Worm (Caenorhabditis elegans): ENCODE results near the gene T22F3.7.

T22F3.7 gene

DNA sequence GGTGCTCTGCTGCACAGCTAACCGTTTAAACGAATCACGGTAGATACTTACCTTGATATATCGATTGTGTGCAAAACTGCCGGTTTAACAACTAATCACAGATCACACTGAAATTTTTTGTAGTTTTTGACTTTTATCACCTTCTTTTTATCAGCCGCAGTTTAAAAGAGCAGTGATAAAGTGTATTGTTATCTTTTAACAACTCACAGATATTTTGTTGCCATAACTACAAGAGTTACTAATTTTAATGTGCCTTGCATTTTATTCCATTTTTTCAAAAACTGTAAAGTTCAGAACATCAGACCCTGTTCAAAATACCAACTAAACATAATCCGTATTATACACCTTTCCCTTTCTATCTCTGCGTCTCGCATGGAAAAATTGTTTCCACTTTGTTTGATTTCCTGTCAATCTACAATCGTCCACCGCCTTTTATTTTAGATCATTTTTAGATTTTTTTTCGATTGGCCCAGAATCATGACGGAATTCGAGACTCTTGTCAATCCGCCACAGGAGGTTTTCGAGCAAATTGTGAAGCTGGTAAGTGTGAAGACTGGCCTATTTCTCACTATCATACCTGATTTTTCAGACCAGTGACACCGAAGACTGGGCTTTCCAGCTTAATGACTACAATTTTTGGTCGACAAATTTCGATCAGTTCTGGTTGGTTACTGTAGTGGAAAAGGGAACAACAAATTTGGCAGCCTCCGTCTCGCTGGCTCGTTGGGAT lies 47.6 kb downstream of the T22F3.7 start, which contains the start of gene T24A6.20:
TSS of gene T24A6.20 (plus strand) at position 395 of the 730 bp plus-strand sequence.
- TF ChIP-seq blmp-1 (tag; optimal IDR thresholded peaks at IDR 0.05) (peak; percentile 35), mep-1 (tag; optimal IDR thresholded peaks at IDR 0.05) (no peak), lsy-2 (tag; optimal IDR thresholded peaks at IDR 0.05) (no peak), xbp-1 (tag; optimal IDR thresholded peaks at IDR 0.05) (no peak), grh-1 (GFP tag; IDR thresholded peaks at IDR 0.05) (no peak), ets-5 (GFP tag; IDR thresholded peaks at IDR 0.05) (no peak), sup-37 (GFP tag; optimal IDR thresholded peaks at IDR 0.05) (no peak), fkh-8 (tag; optimal IDR thresholded peaks at IDR 0.05) (no peak), hlh-17 (GFP tag; optimal IDR thresholded peaks at IDR 0.05; ENCODE audit: borderline replicate concordance) (no peak), nhr-28 (tag; optimal IDR thresholded peaks at IDR 0.05) (no peak), ceh-63 (GFP tag; optimal IDR thresholded peaks at IDR 0.05) (no peak), fkh-10 (GFP tag; optimal IDR thresholded peaks at IDR 0.05) (no peak), dpl-1 (GFP tag; optimal IDR thresholded peaks at IDR 0.05) (no peak), mdl-1 (tag; optimal IDR thresholded peaks at IDR 0.05) (no peak), snu-23 (GFP tag; optimal IDR thresholded peaks at IDR 0.05) (no peak), sox-4 (tag; optimal IDR thresholded peaks at IDR 0.05) (no peak), unc-98 (GFP tag; IDR thresholded peaks at IDR 0.05) (no peak), nhr-90 (tag; optimal IDR thresholded peaks at IDR 0.05; ENCODE audit: poor library complexity) (no peak), tbx-2 (tag; optimal IDR thresholded peaks at IDR 0.05) (no peak), elt-2 (tag; optimal IDR thresholded peaks at IDR 0.05) (peak; percentile 70), lin-35 (GFP tag; optimal IDR thresholded peaks at IDR 0.05) (no peak), efl-1 (optimal IDR thresholded peaks at IDR 0.05) (no peak), efl-1 (GFP tag; optimal IDR thresholded peaks at IDR 0.05 in 1 of 2) (peak in 1 of 2 experiments; percentile 91), mab-9 (GFP tag; IDR thresholded peaks at IDR 0.05) (no peak), nhr-12 (tag; optimal IDR thresholded peaks at IDR 0.05) (no peak), sptf-1 (tag; optimal IDR thresholded peaks at IDR 0.05) (no peak), hpl-2 (GFP tag; optimal IDR thresholded peaks at IDR 0.05) (no peak)

DNA sequence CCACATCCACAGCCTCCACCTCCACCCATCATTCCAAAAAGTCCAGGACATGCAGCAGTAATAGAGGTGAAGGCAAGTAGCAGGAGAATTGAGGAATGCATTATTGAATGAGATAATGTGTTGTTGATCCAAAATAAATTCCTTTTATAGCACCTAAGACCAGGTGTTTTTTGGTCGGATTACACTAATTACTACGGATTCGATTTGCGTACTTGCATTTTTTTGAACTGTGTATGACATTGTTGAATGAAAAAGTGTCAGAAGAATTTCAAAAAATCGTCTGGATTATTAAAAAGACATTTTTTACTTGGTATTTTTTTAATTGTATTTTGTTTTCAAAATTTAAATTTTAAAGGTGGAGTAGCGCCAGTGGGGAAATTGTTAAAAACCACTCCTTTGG lies 48.7 kb downstream of the T22F3.7 start, which contains the start of gene grl-28:
TSS of gene grl-28 (minus strand) at position 101 of the 400 bp plus-strand sequence.
- no peak for TF ChIP-seq nhr-20 (tag; optimal IDR thresholded peaks at IDR 0.05)
- TF ChIP-seq sox-4 (tag; optimal IDR thresholded peaks at IDR 0.05): no peak
- no peak for TF ChIP-seq nhr-237 (tag; optimal IDR thresholded peaks at IDR 0.05)
- TF ChIP-seq lin-15B (tag; optimal IDR thresholded peaks at IDR 0.05): no peak
- peak; percentile 1 for TF ChIP-seq nhr-85 (tag)
- no peak for TF ChIP-seq C16A3.4 (tag; optimal IDR thresholded peaks at IDR 0.05)
- no peak for TF ChIP-seq lin-35 (GFP tag; optimal IDR thresholded peaks at IDR 0.05)

ce11 chrV:3549553-3549952 lies 50.9 kb downstream of the T22F3.7 start, which contains the start of gene sri-21:
Gene sri-21, plus strand, starts transcription at chrV:3549853.
- TF ChIP-seq lin-35 (GFP tag; optimal IDR thresholded peaks at IDR 0.05): no peak
- TF ChIP-seq rnt-1 (tag; optimal IDR thresholded peaks at IDR 0.05): no peak
- TF ChIP-seq ces-1 (GFP tag; optimal IDR thresholded peaks at IDR 0.05): no peak
- no peak for TF ChIP-seq mab-9 (GFP tag; IDR thresholded peaks at IDR 0.05)
- no peak for TF ChIP-seq nhr-12 (tag; optimal IDR thresholded peaks at IDR 0.05)
- TF ChIP-seq nhr-20 (tag; optimal IDR thresholded peaks at IDR 0.05): no peak
- no peak for TF ChIP-seq Y116A8C.19 (tag; optimal IDR thresholded peaks at IDR 0.05; ENCODE audit: borderline replicate concordance)
- TF ChIP-seq sup-37 (GFP tag; optimal IDR thresholded peaks at IDR 0.05): no peak
- TF ChIP-seq pax-3 (tag; optimal IDR thresholded peaks at IDR 0.05): no peak
- TF ChIP-seq nhr-84 (tag; optimal IDR thresholded peaks at IDR 0.05): no peak
- TF ChIP-seq mef-2 (tag; optimal IDR thresholded peaks at IDR 0.05): no peak

Data from whole organism, L1 larva.